Worm (Caenorhabditis elegans) whole organism, L3 larva: ENCODE data around the gene ins-14.
A peak's percentile ranks its signal among the peaks of the same experiment; 100 is the strongest.

Source experiments
- ZK546.5 ChIP-seq: sonication (generic microtip); optimal IDR thresholded peaks from 2 replicates; lab custom pipeline; 2017; ENCODE audit warnings: missing biosample characterization, missing genetic modification characterization
- ama-1 ChIP-seq: fragments of 150-350 bp; optimal IDR thresholded peaks from 2 replicates; lab custom pipeline; 2018
- ceh-28 ChIP-seq: fragments of 150-350 bp; optimal IDR thresholded peaks from 2 replicates; lab custom pipeline; 2014; ENCODE audit warnings: missing biosample characterization, missing genetic modification reagents, missing genetic modification characterization
- ceh-82 ChIP-seq: fragments of 150-350 bp; optimal IDR thresholded peaks from 2 replicates; lab custom pipeline; 2014; ENCODE audit warnings: missing biosample characterization, missing genetic modification characterization
- ceh-9 ChIP-seq: sonication (generic microtip); optimal IDR thresholded peaks from 2 replicates; lab custom pipeline; 2018; ENCODE audit warnings: missing biosample characterization, missing genetic modification characterization
- daf-12 ChIP-seq: fragments of 150-350 bp; optimal IDR thresholded peaks from 2 replicates; lab custom pipeline; 2014; ENCODE audit warnings: missing biosample characterization, missing genetic modification reagents, missing genetic modification characterization
- egl-27 ChIP-seq: sonication (generic microtip); optimal IDR thresholded peaks from 4 replicates; lab custom pipeline; 2017; ENCODE audit warnings: missing biosample characterization, missing genetic modification reagents, missing genetic modification characterization
- egl-5 ChIP-seq: fragments of 150-350 bp; optimal IDR thresholded peaks from 2 replicates; lab custom pipeline; 2017; ENCODE audit warnings: missing biosample characterization, missing genetic modification reagents, missing genetic modification characterization, inconsistent platforms
- elt-1 ChIP-seq: fragments of 150-350 bp; optimal IDR thresholded peaks from 2 replicates; lab custom pipeline; 2014; ENCODE audit warnings: missing biosample characterization, missing genetic modification characterization
- elt-3 ChIP-seq, 3 experiments: fragments of 150-350 bp in 1 of 3; sonication (generic microtip) in 2 of 3; optimal IDR thresholded peaks; 2 replicates in 2 of 3; 4 replicates in 1 of 3; lab custom pipeline; 2014 to 2017; ENCODE audit warnings: missing biosample characterization in 3 of 3, missing genetic modification characterization in 3 of 3
- fkh-10 ChIP-seq: sonication (generic microtip); optimal IDR thresholded peaks from 2 replicates; lab custom pipeline; 2017; ENCODE audit warnings: missing biosample characterization, missing genetic modification reagents, missing genetic modification characterization
- fos-1 ChIP-seq: fragments of 150-350 bp; optimal IDR thresholded peaks from 2 replicates; lab custom pipeline; 2014; ENCODE audit warnings: missing biosample characterization, missing genetic modification characterization
- hmg-11 ChIP-seq: sonication (generic microtip); optimal IDR thresholded peaks from 2 replicates; lab custom pipeline; 2016; ENCODE audit warnings: missing genetic modification characterization, missing compliant biosample characterization
- lin-39 ChIP-seq: fragments of 150-350 bp; optimal IDR thresholded peaks from 2 replicates; lab custom pipeline; 2018; ENCODE audit warnings: missing biosample characterization, missing genetic modification reagents, missing genetic modification characterization
- lsy-12 ChIP-seq: sonication (generic microtip); optimal IDR thresholded peaks from 2 replicates; lab custom pipeline; 2016; ENCODE audit warnings: mild to moderate bottlenecking, missing genetic modification characterization, missing compliant biosample characterization
- mdl-1 ChIP-seq: fragments of 150-350 bp; optimal IDR thresholded peaks from 2 replicates; lab custom pipeline; 2014; ENCODE audit warnings: missing biosample characterization, missing genetic modification characterization
- mml-1 ChIP-seq: fragments of 150-350 bp; sonication (generic microtip); optimal IDR thresholded peaks from 3 replicates; lab custom pipeline; 2014; ENCODE audit warnings: missing biosample characterization, missing genetic modification characterization
- nfya-1 ChIP-seq: sonication (generic microtip); optimal IDR thresholded peaks from 2 replicates; lab custom pipeline; 2017; ENCODE audit warnings: missing genetic modification characterization, mild to moderate bottlenecking, missing compliant biosample characterization, antibody characterized with exemption, moderate library complexity; ENCODE audit not compliant: insufficient read depth
- nhr-11 ChIP-seq: fragments of 150-350 bp; optimal IDR thresholded peaks from 2 replicates; lab custom pipeline; 2014; ENCODE audit warnings: missing biosample characterization, missing genetic modification characterization
- nhr-12 ChIP-seq: fragments of 150-350 bp; optimal IDR thresholded peaks from 2 replicates; lab custom pipeline; 2014; ENCODE audit warnings: missing biosample characterization, missing genetic modification characterization
- nhr-23 ChIP-seq: fragments of 150-350 bp; optimal IDR thresholded peaks from 2 replicates; lab custom pipeline; 2014; ENCODE audit warnings: missing biosample characterization, missing genetic modification reagents, missing genetic modification characterization
- nhr-25 ChIP-seq: sonication (generic microtip); optimal IDR thresholded peaks from 2 replicates; lab custom pipeline; 2017; ENCODE audit warnings: missing biosample characterization, missing genetic modification characterization
- nhr-43 ChIP-seq: sonication (generic microtip); optimal IDR thresholded peaks from 2 replicates; lab custom pipeline; 2016; ENCODE audit warnings: mild to moderate bottlenecking, missing genetic modification characterization, missing compliant biosample characterization; ENCODE audit not compliant: poor library complexity, severe bottlenecking
- nhr-77 ChIP-seq: fragments of 150-350 bp; optimal IDR thresholded peaks from 2 replicates; lab custom pipeline; 2014; ENCODE audit warnings: missing biosample characterization, missing genetic modification characterization
- pha-4 ChIP-seq: fragments of 150-350 bp; optimal IDR thresholded peaks from 2 replicates; lab custom pipeline; 2014; ENCODE audit warnings: missing biosample characterization, missing genetic modification reagents, missing genetic modification characterization
- pqm-1 ChIP-seq: fragments of 150-350 bp; optimal IDR thresholded peaks from 2 replicates; lab custom pipeline; 2017; ENCODE audit warnings: missing biosample characterization, missing genetic modification characterization, inconsistent platforms
- sea-2 ChIP-seq: fragments of 150-350 bp; sonication (generic microtip); optimal IDR thresholded peaks from 4 replicates; lab custom pipeline; 2014; ENCODE audit warnings: missing biosample characterization, missing genetic modification reagents, missing genetic modification characterization
- snpc-4 ChIP-seq: fragments of 150-350 bp; optimal IDR thresholded peaks from 2 replicates; lab custom pipeline; 2014; ENCODE audit warnings: missing biosample characterization, missing genetic modification characterization
- tbx-2 ChIP-seq: sonication (generic microtip); optimal IDR thresholded peaks from 2 replicates; lab custom pipeline; 2016; ENCODE audit warnings: mild to moderate bottlenecking, missing genetic modification characterization, missing compliant biosample characterization
- unc-62 ChIP-seq: fragments of 150-350 bp; sonication (generic microtip); optimal IDR thresholded peaks from 4 replicates; lab custom pipeline; 2014; ENCODE audit warnings: missing biosample characterization, missing genetic modification reagents, missing genetic modification characterization
- ztf-11 ChIP-seq: fragments of 150-350 bp; optimal IDR thresholded peaks from 2 replicates; lab custom pipeline; 2014; ENCODE audit warnings: missing biosample characterization, missing genetic modification characterization

Gene ins-14

ce11 chrII:6713003-6713402 lies 32.6 kb downstream of the ins-14 start:
- TF ChIP-seq mml-1 (tag; lab: Kevin White, UChicago) (no peak), nhr-77 (tag; lab: Kevin White, UChicago) (no peak), lin-39 (tag; lab: Kevin White, UChicago) (no peak), daf-12 (tag; lab: Kevin White, UChicago) (no peak), mdl-1 (no peak), nhr-25 (tag; lab: Kevin White, UChicago) (no peak), pha-4 (tag; lab: Kevin White, UChicago) (no peak), nhr-11 (tag; lab: Kevin White, UChicago) (no peak), fkh-10 (GFP tag; lab: Kevin White, UChicago) (no peak), nfya-1 (no peak), ceh-9 (tag; lab: Kevin White, UChicago) (no peak), hmg-11 (tag; lab: Kevin White, UChicago) (no peak), snpc-4 (tag; lab: Kevin White, UChicago) (no peak), egl-5 (tag; lab: Kevin White, UChicago) (no peak), nhr-43 (tag; lab: Kevin White, UChicago) (no peak), ama-1 (lab: Kevin White, UChicago) (no peak), tbx-2 (tag; lab: Kevin White, UChicago) (no peak), fos-1 (tag; lab: Kevin White, UChicago) (no peak), ZK546.5 (tag; lab: Kevin White, UChicago) (no peak)

- TF ChIP-seq elt-3 (tag; optimal IDR thresholded peaks at IDR 0.05; lab: Kevin White, UChicago) (peak in 2 of 3 experiments; percentile 18 to 85), sea-2 (GFP tag; lab: Kevin White, UChicago) (no peak), lsy-12 (tag; lab: Kevin White, UChicago) (peak; percentile 6), nhr-23 (peak; percentile 96), nhr-43 (tag; lab: Kevin White, UChicago) (peak; percentile 75)
These were observed 33.2 kb downstream of the ins-14 start, which contains the start of the genes dpy-10 and T14B4.19 for ce11 chrII:6712177-6712981. Gene dpy-10 (minus strand): TSS chrII:6712227. Gene T14B4.19 (minus strand): TSS chrII:6712931.

ce11 chrII:6710596-6710995 lies 35.0 kb downstream of the ins-14 start:
- TF ChIP-seq tbx-2 (tag; lab: Kevin White, UChicago) (no peak), nhr-43 (tag; lab: Kevin White, UChicago) (no peak), lsy-12 (tag; lab: Kevin White, UChicago) (no peak), lin-39 (tag; lab: Kevin White, UChicago) (no peak), unc-62 (GFP tag; lab: Kevin White, UChicago) (no peak), nhr-12 (tag; lab: Kevin White, UChicago) (no peak), ama-1 (lab: Kevin White, UChicago) (no peak), egl-5 (tag; lab: Kevin White, UChicago) (no peak), elt-3 (tag; optimal IDR thresholded peaks at IDR 0.05; lab: Kevin White, UChicago) (no peak), ceh-82 (tag; lab: Kevin White, UChicago) (no peak), pqm-1 (tag; lab: Kevin White, UChicago) (no peak), elt-1 (tag; lab: Kevin White, UChicago) (no peak), nhr-11 (tag; lab: Kevin White, UChicago) (no peak)

- TF ChIP-seq fkh-10 (GFP tag; lab: Kevin White, UChicago) (peak; percentile 86), nhr-11 (tag; lab: Kevin White, UChicago) (no peak), egl-27 (tag; lab: Kevin White, UChicago) (no peak), ztf-11 (no peak), nhr-23 (peak; percentile 3), ceh-28 (tag; lab: Kevin White, UChicago) (no peak), nhr-43 (tag; lab: Kevin White, UChicago) (peak; percentile 26), ama-1 (lab: Kevin White, UChicago) (peak; percentile 74)
- TF ChIP-seq, all 47 proteins: peak for 4
These were observed 35.9 kb downstream of the ins-14 start for ce11 chrII:6709680-6710079.
